Fruit fly (Drosophila melanogaster): ENCODE data around the gene CG4213.

CG4213 gene

DNA sequence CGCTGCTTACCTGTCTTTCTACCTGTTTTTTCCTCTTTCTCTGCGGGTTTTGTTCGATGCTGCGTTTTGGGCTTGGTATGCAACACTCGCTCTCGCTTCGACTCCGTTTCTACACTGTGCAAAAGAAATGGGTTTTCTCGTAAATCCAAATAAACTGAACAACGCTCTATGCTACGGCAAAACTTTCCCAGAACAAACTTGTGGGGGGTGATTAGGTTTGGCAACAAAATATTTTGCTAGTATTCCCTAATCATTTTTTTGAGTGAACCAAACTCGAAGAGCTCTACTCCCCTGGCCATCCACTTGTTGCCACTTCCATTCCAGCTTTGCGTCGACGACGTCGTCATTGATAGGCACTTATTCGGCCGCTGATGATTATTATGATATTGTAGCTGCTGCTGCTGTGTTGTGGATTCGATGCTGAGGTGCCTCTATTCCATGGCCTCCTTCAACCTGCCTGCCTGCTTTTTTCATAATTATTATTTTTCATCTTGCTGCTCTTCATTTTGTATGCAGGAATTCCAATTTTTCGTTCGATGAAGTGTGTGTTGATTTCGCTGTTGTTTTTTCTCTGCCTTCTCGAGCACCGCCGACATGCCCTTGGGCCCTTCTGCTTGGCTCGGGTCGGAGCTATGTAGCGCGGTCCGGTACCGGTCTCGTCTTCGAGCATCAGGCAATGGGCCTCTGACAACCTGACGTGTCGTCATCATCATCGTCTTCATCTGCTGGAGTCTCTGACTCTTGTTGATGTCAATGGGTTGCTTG lies 40.1 kb upstream of the CG4213 start (continued):
- TF ChIP-seq CG9609 (GFP tag; optimal IDR thresholded peaks at IDR 0.05) (peak; percentile 85), CG5180 (GFP tag; optimal IDR thresholded peaks at IDR 0.05) (peak; percentile 78), trem (tag; optimal IDR thresholded peaks at IDR 0.05) (peak; percentile 83), CG10979 (tag; optimal IDR thresholded peaks at IDR 0.05) (peak; percentile 91), CG15479 (GFP tag; optimal IDR thresholded peaks at IDR 0.05) (peak; percentile 63), CG11560 (tag; IDR thresholded peaks at IDR 0.05) (no peak), gce (GFP tag; IDR thresholded peaks at IDR 0.05) (peak; percentile 89), Deaf1 (tag; optimal IDR thresholded peaks at IDR 0.05) (peak; percentile 24), Elba2 (GFP tag; optimal IDR thresholded peaks at IDR 0.05) (peak; percentile 13), CG6272 (GFP tag; IDR thresholded peaks at IDR 0.05) (peak; percentile 65), CG11696 (GFP tag; IDR thresholded peaks at IDR 0.05) (peak; percentile 51; the same call in 1 of the 2 replicates), CG12155 (GFP tag; optimal IDR thresholded peaks at IDR 0.05) (peak; percentile 48), CG17912 (GFP tag; optimal IDR thresholded peaks at IDR 0.05) (no peak), Nf-YB (GFP tag; optimal IDR thresholded peaks at IDR 0.05) (peak; percentile 45), CG6689 (GFP tag; IDR thresholded peaks at IDR 0.05) (peak; percentile 88), CG6175 (GFP tag; IDR thresholded peaks at IDR 0.05) (peak; percentile 11; the same call in 1 of the 3 replicates), Hmx (GFP tag; optimal IDR thresholded peaks at IDR 0.05) (no peak), Fer1 (GFP tag; optimal IDR thresholded peaks at IDR 0.05) (no peak), ems (GFP tag; optimal IDR thresholded peaks at IDR 0.05) (peak; percentile 65), fu2 (GFP tag; optimal IDR thresholded peaks at IDR 0.05) (peak; percentile 58), sc (optimal IDR thresholded peaks at IDR 0.05) (no peak), sc (GFP tag; optimal IDR thresholded peaks at IDR 0.05) (peak; percentile 70), CG10209 (GFP tag; optimal IDR thresholded peaks at IDR 0.05) (peak; percentile 79), ase (GFP tag; IDR thresholded peaks at IDR 0.05) (peak; percentile 80; the same call in 2 of the 3 replicates), onecut (GFP tag; IDR thresholded peaks at IDR 0.05) (peak; percentile 80), zf30C (GFP tag; optimal IDR thresholded peaks at IDR 0.05) (peak; percentile 89), oc (tag; optimal IDR thresholded peaks at IDR 0.05) (peak; percentile 85), usp (GFP tag; optimal IDR thresholded peaks at IDR 0.05) (no peak), HLH54F (GFP tag; optimal IDR thresholded peaks at IDR 0.05) (peak; percentile 40), dmrt99B (tag; optimal IDR thresholded peaks at IDR 0.05) (peak; percentile 92), shn (GFP tag; optimal IDR thresholded peaks at IDR 0.05) (peak; percentile 79), CG9932 (GFP tag; IDR thresholded peaks at IDR 0.05) (no peak), Stat92E (GFP tag; optimal IDR thresholded peaks at IDR 0.05) (peak in 1 of 3 experiments; percentile 64), cad (GFP tag; optimal IDR thresholded peaks at IDR 0.05) (no peak), CG15073 (GFP tag; optimal IDR thresholded peaks at IDR 0.05) (peak; percentile 29), h (optimal IDR thresholded peaks at IDR 0.05) (no peak), vfl (GFP tag; optimal IDR thresholded peaks at IDR 0.05) (peak; percentile 54), sisA (GFP tag; IDR thresholded peaks at IDR 0.05) (peak; percentile 89), CG9437 (GFP tag; optimal IDR thresholded peaks at IDR 0.05) (peak; percentile 38), CG11456 (GFP tag; IDR thresholded peaks at IDR 0.05) (0 out of 3 replicates have a peak, but pooled peaks have one; percentile 56), MTF-1 (GFP tag; optimal IDR thresholded peaks at IDR 0.05; ENCODE audit: borderline replicate concordance) (peak; percentile 75), gfzf (GFP tag; optimal IDR thresholded peaks at IDR 0.05) (no peak), peb (GFP tag; IDR thresholded peaks at IDR 0.05) (peak; percentile 82), crol (GFP tag; IDR thresholded peaks at IDR 0.05) (peak; percentile 77), gro (GFP tag; optimal IDR thresholded peaks at IDR 0.05) (no peak), pan (optimal IDR thresholded peaks at IDR 0.05) (no peak), pan (GFP tag; optimal IDR thresholded peaks at IDR 0.05 in 1 of 2, IDR thresholded peaks at IDR 0.05 in 1 of 2) (peak in 1 of 2 experiments; percentile 85), Nf-YA (GFP tag; IDR thresholded peaks at IDR 0.05) (peak; percentile 71), CG7963 (GFP tag; IDR thresholded peaks at IDR 0.05; ENCODE audit: partially characterized antibody) (no peak), ranshi (GFP tag; IDR thresholded peaks at IDR 0.05) (peak; percentile 83)

Measured in whole organism, embryonic.